Fruit fly (Drosophila melanogaster) whole organism, wandering third instar larva: ENCODE results near the gene D12.

Experiments
- Abd-B ChIP-seq: fragments of >200 bp; optimal IDR thresholded peaks from 2 replicates; lab custom pipeline; 2017; ENCODE audit warnings: missing biosample characterization, missing genetic modification characterization
- CG32264 ChIP-seq: fragments of 200-800 bp; sonication (Bioruptor generic); optimal IDR thresholded peaks from 2 replicates; lab custom pipeline; 2016; ENCODE audit warnings: missing biosample characterization, missing genetic modification characterization
- CG9705 ChIP-seq: fragments of 200-800 bp; sonication (Bioruptor generic); optimal IDR thresholded peaks from 2 replicates; lab custom pipeline; 2018; ENCODE audit warnings: missing biosample characterization, mild to moderate bottlenecking, missing genetic modification characterization
- CrebA ChIP-seq: fragments of 200-800 bp; sonication (Bioruptor generic); optimal IDR thresholded peaks from 2 replicates; lab custom pipeline; 2016; ENCODE audit warnings: missing biosample characterization, mild to moderate bottlenecking, missing genetic modification characterization, borderline replicate concordance
- Dfd ChIP-seq: fragments of >200 bp; optimal IDR thresholded peaks from 2 replicates; lab custom pipeline; 2017; ENCODE audit warnings: missing biosample characterization, missing genetic modification characterization
- Dif ChIP-seq: fragments of 200-275, 200-300 bp; sonication (Bioruptor generic); optimal IDR thresholded peaks from 2 replicates; lab custom pipeline; 2018; ENCODE audit warnings: missing biosample characterization, missing genetic modification characterization; ENCODE audit not compliant: partially characterized antibody
- GATAd ChIP-seq: sonication (Bioruptor generic); optimal IDR thresholded peaks from 2 replicates; lab custom pipeline; 2016; ENCODE audit warnings: missing biosample characterization, missing genetic modification characterization
- HLH106 ChIP-seq: fragments of 200-800 bp; optimal IDR thresholded peaks from 3 replicates; lab custom pipeline; 2019; ENCODE audit warnings: missing biosample characterization, mild to moderate bottlenecking, missing genetic modification characterization, moderate library complexity
- Hnf4 ChIP-seq: fragments of 200-800 bp; sonication (Bioruptor generic); optimal IDR thresholded peaks from 2 replicates; lab custom pipeline; 2016; ENCODE audit warnings: missing biosample characterization, mild to moderate bottlenecking, missing genetic modification characterization
- Hr78 ChIP-seq: fragments of >200 bp; optimal IDR thresholded peaks from 2 replicates; lab custom pipeline; 2017; ENCODE audit warnings: missing biosample characterization, missing genetic modification characterization
- Hr83 ChIP-seq: fragments of 200-300 bp; sonication (Bioruptor generic); optimal IDR thresholded peaks from 2 replicates; lab custom pipeline; 2016; ENCODE audit warnings: missing biosample characterization, mild to moderate bottlenecking, missing genetic modification characterization, moderate library complexity; ENCODE audit not compliant: poor library complexity, severe bottlenecking
- Jra ChIP-seq: sonication (Bioruptor generic); optimal IDR thresholded peaks from 2 replicates; lab custom pipeline; 2016; ENCODE audit warnings: missing biosample characterization, missing genetic modification characterization
- Mio ChIP-seq: sonication (Bioruptor generic); optimal IDR thresholded peaks from 2 replicates; lab custom pipeline; 2016; ENCODE audit warnings: missing biosample characterization, missing genetic modification characterization
- Myc ChIP-seq: fragments of >200 bp; optimal IDR thresholded peaks from 2 replicates; lab custom pipeline; 2017
- N ChIP-seq: fragments of >200 bp; optimal IDR thresholded peaks from 2 replicates; lab custom pipeline; 2018; ENCODE audit warnings: missing biosample characterization, missing external identifiers, missing genetic modification characterization
- OdsH ChIP-seq: fragments of 200-800 bp; sonication (Bioruptor generic); optimal IDR thresholded peaks from 2 replicates; lab custom pipeline; 2016; ENCODE audit warnings: missing biosample characterization, mild to moderate bottlenecking, missing genetic modification characterization
- Rel ChIP-seq, 2 experiments: fragments of 200-800 bp; sonication (Bioruptor generic) in 1 of 2; optimal IDR thresholded peaks; 2 replicates in 1 of 2; 3 replicates in 1 of 2; lab custom pipeline; 2016 to 2019; ENCODE audit warnings: mild to moderate bottlenecking in 2 of 2, missing biosample characterization in 2 of 2, missing genetic modification characterization in 2 of 2, moderate library complexity in 1 of 2
- Sp1 ChIP-seq: fragments of 200-800 bp; sonication (Bioruptor generic); optimal IDR thresholded peaks from 3 replicates; lab custom pipeline; 2019; ENCODE audit warnings: missing biosample characterization, mild to moderate bottlenecking, missing genetic modification characterization, moderate library complexity
- Vsx2 ChIP-seq: fragments of 200-300, 225-300 bp; sonication (Bioruptor generic); optimal IDR thresholded peaks from 2 replicates; lab custom pipeline; 2018; ENCODE audit warnings: missing biosample characterization, missing genetic modification characterization; ENCODE audit not compliant: partially characterized antibody
- br ChIP-seq: fragments of 200-800 bp; sonication (Bioruptor generic); optimal IDR thresholded peaks from 2 replicates; lab custom pipeline; 2016; ENCODE audit warnings: missing biosample characterization, missing genetic modification characterization
- brk ChIP-seq: fragments of 200-800 bp; sonication (Bioruptor generic); optimal IDR thresholded peaks from 2 replicates; lab custom pipeline; 2016; ENCODE audit warnings: missing biosample characterization, mild to moderate bottlenecking, missing genetic modification characterization
- dl ChIP-seq, 2 experiments: fragments of 175-275, 200-275 bp in 1 of 2; fragments of 200-275 bp in 1 of 2; sonication (Bioruptor generic); optimal IDR thresholded peaks; lab custom pipeline; 2018; ENCODE audit warnings: mild to moderate bottlenecking in 2 of 2, missing biosample characterization in 2 of 2, missing genetic modification characterization in 2 of 2, moderate library complexity in 2 of 2; ENCODE audit not compliant: partially characterized antibody in 2 of 2, insufficient read depth in 1 of 2
- dmrt93B ChIP-seq: fragments of 200-800 bp; sonication (Bioruptor generic); optimal IDR thresholded peaks from 2 replicates; lab custom pipeline; 2018; ENCODE audit warnings: missing biosample characterization, mild to moderate bottlenecking, missing genetic modification characterization
- dsf ChIP-seq: sonication (Bioruptor generic); optimal IDR thresholded peaks from 2 replicates; lab custom pipeline; 2016; ENCODE audit warnings: missing biosample characterization, missing genetic modification characterization, borderline replicate concordance
- ey ChIP-seq: fragments of 200-800 bp; sonication (Bioruptor generic); optimal IDR thresholded peaks from 2 replicates; lab custom pipeline; 2016; ENCODE audit warnings: missing biosample characterization, missing genetic modification characterization
- foxo ChIP-seq, 2 experiments: fragments of 200-800 bp; sonication (Bioruptor generic); optimal IDR thresholded peaks; 2 replicates in 1 of 2; 3 replicates in 1 of 2; lab custom pipeline; 2016 to 2017; ENCODE audit warnings: missing biosample characterization in 2 of 2, missing genetic modification characterization in 2 of 2
- fru ChIP-seq: fragments of 200-800 bp; sonication (Bioruptor generic); optimal IDR thresholded peaks from 3 replicates; lab custom pipeline; 2016; ENCODE audit warnings: missing biosample characterization, mild to moderate bottlenecking, missing genetic modification characterization
- h ChIP-seq: fragments of 200-800 bp; sonication (Bioruptor generic); optimal IDR thresholded peaks from 3 replicates; lab custom pipeline; 2016; ENCODE audit warnings: missing biosample characterization, mild to moderate bottlenecking, missing genetic modification characterization
- jim ChIP-seq: fragments of 175-275, 200-325 bp; sonication (Bioruptor generic); optimal IDR thresholded peaks from 2 replicates; lab custom pipeline; 2016; ENCODE audit warnings: missing biosample characterization, mild to moderate bottlenecking, missing genetic modification characterization
- lola ChIP-seq: fragments of >200 bp; optimal IDR thresholded peaks from 2 replicates; lab custom pipeline; 2017; ENCODE audit warnings: missing biosample characterization, missing genetic modification characterization
- pan ChIP-seq: fragments of >200 bp; optimal IDR thresholded peaks from 2 replicates; lab custom pipeline; 2017
- psq ChIP-seq: fragments of 200-800 bp; sonication (Bioruptor generic); optimal IDR thresholded peaks from 3 replicates; lab custom pipeline; 2017; ENCODE audit warnings: missing biosample characterization, mild to moderate bottlenecking, missing genetic modification characterization, moderate library complexity
- rgr ChIP-seq: fragments of 200-800 bp; sonication (Bioruptor generic); optimal IDR thresholded peaks from 3 replicates; lab custom pipeline; 2016; ENCODE audit warnings: missing biosample characterization, mild to moderate bottlenecking, missing genetic modification characterization
- sage ChIP-seq: fragments of 200-800 bp; sonication (Bioruptor generic); optimal IDR thresholded peaks from 2 replicates; lab custom pipeline; 2016; ENCODE audit warnings: missing biosample characterization, mild to moderate bottlenecking, missing genetic modification characterization
- sv ChIP-seq: fragments of 200-800 bp; sonication (Bioruptor generic); optimal IDR thresholded peaks from 3 replicates; lab custom pipeline; 2016; ENCODE audit warnings: missing biosample characterization, missing genetic modification characterization
- tai ChIP-seq: sonication (Bioruptor generic); optimal IDR thresholded peaks from 2 replicates; lab custom pipeline; 2016; ENCODE audit warnings: missing biosample characterization, missing genetic modification characterization
- usp ChIP-seq: fragments of >200 bp; optimal IDR thresholded peaks from 2 replicates; lab custom pipeline; 2017; ENCODE audit warnings: missing biosample characterization, missing genetic modification characterization
- woc ChIP-seq: sonication (Bioruptor generic); optimal IDR thresholded peaks from 2 replicates; lab custom pipeline; 2016; ENCODE audit warnings: missing biosample characterization, mild to moderate bottlenecking, missing genetic modification characterization

Gene D12

dm6 chr2L:8384108-8384601, 53.0 kb downstream of the D12 start, which contains the start of the genes Dad1 and CG13384:
Dad1 (minus strand) TSS chr2L:8384137.
CG13384 (plus strand) TSS chr2L:8384455.
- peak; percentile 84 for TF ChIP-seq Jra (GFP tag; lab: Kevin White, UChicago)
- no peak for TF ChIP-seq usp (GFP tag; lab: Kevin White, UChicago)
- peak; percentile 92 for TF ChIP-seq fru
- TF ChIP-seq OdsH, result peak; percentile 94
- peak; percentile 93 for TF ChIP-seq psq (GFP tag; lab: Kevin White, UChicago)
- peak; percentile 32 for TF ChIP-seq CG32264 (GFP tag; lab: Kevin White, UChicago)
- peak; percentile 93 for TF ChIP-seq rgr
- TF ChIP-seq pan (lab: Kevin White, UChicago), result no peak
- peak; percentile 90 for TF ChIP-seq tai (GFP tag; lab: Kevin White, UChicago)
- TF ChIP-seq Dfd (GFP tag; lab: Kevin White, UChicago), result no peak
- TF ChIP-seq Hr83 (GFP tag; lab: Kevin White, UChicago), result peak; percentile 28
- no peak for TF ChIP-seq jim (GFP tag; lab: Kevin White, UChicago)
- TF ChIP-seq CrebA (GFP tag; lab: Kevin White, UChicago), result no peak
- peak; percentile 97 for TF ChIP-seq HLH106 (tag; lab: Kevin White, UChicago)
- peak; percentile 82 for TF ChIP-seq ey
- peak in 1 of 2 experiments; percentile 95 for TF ChIP-seq foxo (GFP tag; optimal IDR thresholded peaks at IDR 0.05; lab: Kevin White, UChicago)
- peak; percentile 70 for TF ChIP-seq Rel (GFP tag; optimal IDR thresholded peaks at IDR 0.05; lab: Kevin White, UChicago)
- TF ChIP-seq Rel (tag; optimal IDR thresholded peaks at IDR 0.05; lab: Kevin White, UChicago), result peak; percentile 85
- TF ChIP-seq Myc, result no peak
- peak; percentile 94 for TF ChIP-seq brk
- peak; percentile 42 for TF ChIP-seq Mio (GFP tag; lab: Kevin White, UChicago)
- TF ChIP-seq h (GFP tag; lab: Kevin White, UChicago), result peak; percentile 94
- TF ChIP-seq br, result peak; percentile 82
- TF ChIP-seq N (GFP tag; lab: Kevin White, UChicago), result no peak
- TF ChIP-seq Dif (GFP tag; lab: Kevin White, UChicago), result no peak
- peak; percentile 88 for TF ChIP-seq sv (GFP tag; lab: Kevin White, UChicago)
- TF ChIP-seq woc (GFP tag; lab: Kevin White, UChicago), result peak; percentile 92
- TF ChIP-seq Sp1 (GFP tag; lab: Kevin White, UChicago), result peak; percentile 96
- TF ChIP-seq Vsx2 (GFP tag; lab: Kevin White, UChicago), result no peak
- TF ChIP-seq Hnf4 (GFP tag; lab: Kevin White, UChicago), result peak; percentile 85
- TF ChIP-seq dl (GFP tag; optimal IDR thresholded peaks at IDR 0.05; lab: Kevin White, UChicago; ENCODE audit: insufficient read depth in 1 of 2, partially characterized antibody in 2 of 2), result no peak
- no peak for TF ChIP-seq lola (GFP tag; lab: Kevin White, UChicago)
- no peak for TF ChIP-seq Hr78
- peak; percentile 83 for TF ChIP-seq sage (GFP tag; lab: Kevin White, UChicago)
- TF ChIP-seq dsf, result peak; percentile 82
- TF ChIP-seq GATAd (GFP tag; lab: Kevin White, UChicago), result peak; percentile 65
- TF ChIP-seq CG9705 (GFP tag; lab: Kevin White, UChicago), result peak; percentile 90
- no peak for TF ChIP-seq Abd-B (GFP tag; lab: Kevin White, UChicago)
- peak; percentile 90 for TF ChIP-seq dmrt93B
